Worm (Caenorhabditis elegans): ENCODE results near the gene nlp-32.

- no peak for TF ChIP-seq him-1 (tag; optimal IDR thresholded peaks at IDR 0.05)
- no peak for TF ChIP-seq W03F9.2 (tag; optimal IDR thresholded peaks at IDR 0.05)
- TF ChIP-seq dao-5 (tag; optimal IDR thresholded peaks at IDR 0.05): no peak
Measured at ce11 chrIII:482739-483138, 3.6 kb downstream of the nlp-32 start.

Measured in whole organism, L4/young adult.